Fruit fly (Drosophila melanogaster): Measurements from ENCODE around the gene toe.
A peak's percentile ranks its signal among the peaks of the same experiment; 100 is the strongest.

DNA sequence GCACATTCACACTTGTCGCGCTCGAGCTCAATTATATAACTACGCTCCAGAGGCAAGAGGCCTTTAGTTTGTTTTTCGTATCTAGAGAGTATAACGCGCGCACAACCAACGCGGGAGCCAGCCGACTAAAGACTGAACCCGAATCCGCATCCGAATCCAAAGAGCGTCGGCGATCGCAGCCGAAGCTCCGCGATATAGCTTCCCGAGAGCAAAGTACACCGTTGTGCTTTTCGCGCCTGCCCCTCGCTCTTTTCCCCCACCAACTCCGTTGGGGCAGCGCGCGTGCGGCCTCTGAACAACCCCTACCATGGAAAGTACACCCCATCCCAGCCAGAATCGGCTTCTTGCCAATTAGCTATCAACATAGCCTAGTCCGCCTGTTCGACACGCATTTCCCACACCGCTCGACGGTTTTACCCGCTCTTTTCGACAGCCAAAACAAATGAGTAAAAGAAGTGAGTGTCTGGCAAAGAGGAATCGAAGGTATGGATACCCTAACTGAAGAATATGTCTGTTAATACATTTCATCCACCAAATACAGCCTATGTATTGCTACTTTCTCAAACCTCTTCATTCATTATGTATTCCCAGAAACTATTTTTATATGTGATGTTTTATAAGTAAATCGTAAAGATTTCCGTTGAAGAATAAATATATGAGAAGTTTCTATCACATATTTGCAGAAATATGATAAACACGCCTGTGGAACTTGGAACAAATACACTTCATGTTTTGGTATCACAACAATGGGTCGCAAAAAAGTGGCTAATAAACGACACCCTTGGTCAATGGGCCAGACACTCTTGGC, 23.8 kb downstream of the toe start:
- TF ChIP-seq CG33017 (tag; optimal IDR thresholded peaks at IDR 0.05) = peak; percentile 82
- no peak for TF ChIP-seq Clk (GFP tag; optimal IDR thresholded peaks at IDR 0.05)
- TF ChIP-seq pad (GFP tag; optimal IDR thresholded peaks at IDR 0.05) = peak; percentile 24
- TF ChIP-seq CG11617 (GFP tag; optimal IDR thresholded peaks at IDR 0.05) = peak; percentile 39
- no peak for TF ChIP-seq Crg-1 (GFP tag; optimal IDR thresholded peaks at IDR 0.05)
- TF ChIP-seq ovo (GFP tag; optimal IDR thresholded peaks at IDR 0.05) = peak; percentile 77
- peak; percentile 99 for TF ChIP-seq CG12768 (GFP tag; optimal IDR thresholded peaks at IDR 0.05)
- no peak for TF ChIP-seq CG14711 (tag; optimal IDR thresholded peaks at IDR 0.05)
- peak; percentile 90 for TF ChIP-seq Mnt (GFP tag; optimal IDR thresholded peaks at IDR 0.05)
- peak; percentile 57 for TF ChIP-seq CG1620 (GFP tag; optimal IDR thresholded peaks at IDR 0.05)
- peak; percentile 78 for TF ChIP-seq CG5204 (GFP tag; optimal IDR thresholded peaks at IDR 0.05)
- TF ChIP-seq cic (GFP tag; optimal IDR thresholded peaks at IDR 0.05) = peak; percentile 92
- TF ChIP-seq cnc (optimal IDR thresholded peaks at IDR 0.05) = no peak
- TF ChIP-seq Hr96 (GFP tag; optimal IDR thresholded peaks at IDR 0.05) = peak; percentile 87
